Fruit fly (Drosophila melanogaster) whole organism, embryonic: ENCODE data around the gene CG31174.

Source experiments
- Ada2b ChIP-seq: fragments of 200-800 bp; sonication (Bioruptor generic); IDR thresholded peaks from 2 replicates; pipeline ENCODE4 v1.3.6; 2022; ENCODE audit warnings: missing biosample characterization, missing genetic modification characterization
- Bdp1 ChIP-seq: fragments of 200-800 bp; sonication (Bioruptor generic); optimal IDR thresholded peaks from 3 replicates; lab custom pipeline; 2016; ENCODE audit warnings: missing biosample characterization, missing genetic modification characterization
- C15 ChIP-seq: fragments of 200-800 bp; sonication (Bioruptor generic); IDR thresholded peaks from 3 replicates; pipeline ENCODE4 v1.3.6; 2022; ENCODE audit warnings: missing biosample characterization, missing genetic modification characterization
- CG10209 ChIP-seq: fragments of 200-800 bp; sonication (Bioruptor generic); optimal IDR thresholded peaks from 3 replicates; lab custom pipeline; 2017; ENCODE audit warnings: missing biosample characterization, mild to moderate bottlenecking, missing genetic modification characterization, missing genetic modification reagents
- CG11560 ChIP-seq: fragments of 200-800 bp; sonication (Bioruptor generic); IDR thresholded peaks from 3 replicates; pipeline ENCODE4 v1.3.6; 2022; ENCODE audit warnings: missing biosample characterization, missing genetic modification characterization
- CG12071 ChIP-seq: fragments of 200-800 bp; sonication (Bioruptor generic); optimal IDR thresholded peaks from 3 replicates; lab custom pipeline; 2018; ENCODE audit warnings: missing biosample characterization, mild to moderate bottlenecking, missing genetic modification characterization
- CG12236 ChIP-seq: fragments of 200-800 bp; sonication (Bioruptor generic); optimal IDR thresholded peaks from 2 replicates; lab custom pipeline; 2016; ENCODE audit warnings: missing biosample characterization, missing genetic modification characterization
- CG12391 ChIP-seq: fragments of 200-800 bp; sonication (Bioruptor generic); optimal IDR thresholded peaks from 3 replicates; lab custom pipeline; 2018; ENCODE audit warnings: missing biosample characterization, mild to moderate bottlenecking, missing genetic modification characterization, moderate library complexity
- CG12659 ChIP-seq: fragments of 200-800 bp; sonication (Bioruptor generic); optimal IDR thresholded peaks from 3 replicates; lab custom pipeline; 2017; ENCODE audit warnings: mild to moderate bottlenecking, missing biosample characterization, missing genetic modification reagents, missing genetic modification characterization
- CG13287 ChIP-seq: fragments of 200-800 bp; sonication (Bioruptor generic); IDR thresholded peaks from 2 replicates; pipeline ENCODE4 v1.3.6; 2022; ENCODE audit warnings: missing biosample characterization, missing genetic modification characterization; ENCODE audit not compliant: partially characterized antibody
- CG13775 ChIP-seq: fragments of 200-800 bp; sonication (Bioruptor generic); optimal IDR thresholded peaks from 3 replicates; lab custom pipeline; 2017; ENCODE audit warnings: missing biosample characterization, mild to moderate bottlenecking, missing genetic modification characterization
- CG14441 ChIP-seq: fragments of 200-800 bp; sonication (Bioruptor generic); IDR thresholded peaks from 2 replicates; pipeline ENCODE4 v1.3.6; 2022; ENCODE audit warnings: missing biosample characterization, missing genetic modification characterization
- CG14667 ChIP-seq: fragments of 200-800 bp; sonication (Bioruptor generic); IDR thresholded peaks from 2 replicates; pipeline ENCODE4 v1.3.6; 2022; ENCODE audit warnings: missing biosample characterization, missing genetic modification characterization
- CG14710 ChIP-seq: fragments of 200-800 bp; sonication (Bioruptor generic); optimal IDR thresholded peaks from 3 replicates; lab custom pipeline; 2019; ENCODE audit warnings: missing biosample characterization, mild to moderate bottlenecking, missing genetic modification characterization, moderate library complexity
- CG15696 ChIP-seq: fragments of 200-800 bp; sonication (Bioruptor generic); optimal IDR thresholded peaks from 2 replicates; lab custom pipeline; 2019; ENCODE audit warnings: missing biosample characterization, mild to moderate bottlenecking, missing genetic modification characterization, moderate library complexity
- CG17385 ChIP-seq: fragments of 200-800 bp; sonication (Bioruptor generic); optimal IDR thresholded peaks from 3 replicates; lab custom pipeline; 2018; ENCODE audit warnings: missing biosample characterization, mild to moderate bottlenecking, missing genetic modification characterization
- CG17912 ChIP-seq: fragments of 200-800 bp; sonication (Bioruptor generic); optimal IDR thresholded peaks from 2 replicates; lab custom pipeline; 2018; ENCODE audit warnings: missing biosample characterization, mild to moderate bottlenecking, missing genetic modification characterization
- CG18764 ChIP-seq: fragments of 200-800 bp; sonication (Bioruptor generic); optimal IDR thresholded peaks from 3 replicates; lab custom pipeline; 2016; ENCODE audit warnings: missing biosample characterization, missing genetic modification characterization
- CG2116 ChIP-seq: fragments of 200-800 bp; sonication (Bioruptor generic); optimal IDR thresholded peaks from 3 replicates; lab custom pipeline; 2018; ENCODE audit warnings: missing biosample characterization, mild to moderate bottlenecking, missing genetic modification characterization
- CG2712 ChIP-seq: fragments of 200-800 bp; optimal IDR thresholded peaks from 3 replicates; lab custom pipeline; 2019; ENCODE audit warnings: missing biosample characterization, mild to moderate bottlenecking, missing genetic modification characterization, moderate library complexity
- CG30403 ChIP-seq: fragments of 200-800 bp; sonication (Bioruptor generic); optimal IDR thresholded peaks from 3 replicates; lab custom pipeline; 2016; ENCODE audit warnings: missing biosample characterization, missing genetic modification characterization
- CG3281 ChIP-seq: fragments of 200-800 bp; sonication (Bioruptor generic); optimal IDR thresholded peaks from 3 replicates; lab custom pipeline; 2017; ENCODE audit warnings: missing biosample characterization, mild to moderate bottlenecking, missing genetic modification characterization
- CG34224 ChIP-seq: fragments of 200-800 bp; sonication (Bioruptor generic); IDR thresholded peaks from 3 replicates; pipeline ENCODE4 v1.3.6; 2022; ENCODE audit warnings: missing biosample characterization, missing genetic modification characterization; ENCODE audit not compliant: partially characterized antibody
- CG4424 ChIP-seq: fragments of 200-800 bp; sonication (Bioruptor generic); optimal IDR thresholded peaks from 3 replicates; lab custom pipeline; 2016; ENCODE audit warnings: missing biosample characterization, missing genetic modification characterization
- CG6791 ChIP-seq: fragments of 200-800 bp; sonication (Bioruptor generic); IDR thresholded peaks from 3 replicates; pipeline ENCODE4 v1.3.6; 2022; ENCODE audit warnings: missing biosample characterization, missing genetic modification characterization; ENCODE audit not compliant: partially characterized antibody
- CG7786 ChIP-seq: fragments of 200-800 bp; sonication (Bioruptor generic); optimal IDR thresholded peaks from 2 replicates; lab custom pipeline; 2016; ENCODE audit warnings: missing biosample characterization, missing genetic modification characterization
- CG9797 ChIP-seq: fragments of 200-800 bp; sonication (Bioruptor generic); optimal IDR thresholded peaks from 3 replicates; lab custom pipeline; 2018; ENCODE audit warnings: missing biosample characterization, mild to moderate bottlenecking, missing genetic modification characterization
- Eip74EF ChIP-seq, 2 experiments: fragments of 200-800 bp in 1 of 2; fragments of >200 bp in 1 of 2; sonication (Bioruptor generic) in 1 of 2; optimal IDR thresholded peaks; 2 replicates each; lab custom pipeline; 2017 to 2019; ENCODE audit warnings: missing biosample characterization in 2 of 2, missing genetic modification characterization in 2 of 2, mild to moderate bottlenecking in 1 of 2, moderate library complexity in 1 of 2
- Ets65A ChIP-seq: fragments of 200-800 bp; sonication (Bioruptor generic); peaks from one replicate; lab custom pipeline; 2016; ENCODE audit warnings: missing biosample characterization, missing genetic modification characterization
- HLH4C ChIP-seq: fragments of 200-800 bp; sonication (Bioruptor generic); IDR thresholded peaks from 3 replicates; pipeline ENCODE4 v1.3.6; 2022; ENCODE audit warnings: missing biosample characterization, missing genetic modification characterization; ENCODE audit not compliant: partially characterized antibody
- HLH54F ChIP-seq: fragments of 200-800 bp; sonication (Bioruptor generic); optimal IDR thresholded peaks from 3 replicates; lab custom pipeline; 2016; ENCODE audit warnings: missing biosample characterization, missing genetic modification characterization
- HLHmδ ChIP-seq: fragments of 200-800 bp; sonication (Bioruptor generic); optimal IDR thresholded peaks from 2 replicates; lab custom pipeline; 2018; ENCODE audit warnings: missing biosample characterization, mild to moderate bottlenecking, missing genetic modification characterization, moderate library complexity
- Poxn ChIP-seq: fragments of 200-800 bp; sonication (Bioruptor generic); IDR thresholded peaks from 2 replicates; pipeline ENCODE4 v1.3.6; 2022; ENCODE audit warnings: missing biosample characterization, missing genetic modification characterization
- Usf ChIP-seq: fragments of 200-800 bp; sonication (Bioruptor generic); optimal IDR thresholded peaks from 2 replicates; lab custom pipeline; 2017; ENCODE audit warnings: missing genotype, missing biosample characterization, missing genetic modification characterization
- ap ChIP-seq: fragments of 200-800 bp; sonication (Bioruptor generic); IDR thresholded peaks from 2 replicates; pipeline ENCODE4 v1.3.6; 2022; ENCODE audit warnings: missing biosample characterization, missing genetic modification characterization
- dmrt11E ChIP-seq: fragments of 200-800 bp; sonication (Bioruptor generic); optimal IDR thresholded peaks from 3 replicates; lab custom pipeline; 2018; ENCODE audit warnings: missing biosample characterization, mild to moderate bottlenecking, missing genetic modification characterization, moderate library complexity
- fd64A ChIP-seq: fragments of 200-800 bp; sonication (Bioruptor generic); optimal IDR thresholded peaks from 3 replicates; lab custom pipeline; 2018; ENCODE audit warnings: missing biosample characterization, mild to moderate bottlenecking, missing genetic modification characterization
- gcm ChIP-seq: fragments of 200-800 bp; sonication (Bioruptor generic); optimal IDR thresholded peaks from 2 replicates; lab custom pipeline; 2019; ENCODE audit warnings: missing biosample characterization, mild to moderate bottlenecking, missing genetic modification characterization, moderate library complexity
- ham ChIP-seq: fragments of 200-800 bp; sonication (Bioruptor generic); IDR thresholded peaks from 2 replicates; pipeline ENCODE4 v1.3.6; 2022; ENCODE audit warnings: missing biosample characterization, missing genetic modification characterization
- hbn ChIP-seq: fragments of 200-800 bp; sonication (Bioruptor generic); IDR thresholded peaks from 2 replicates; pipeline ENCODE4 v1.3.6; 2022; ENCODE audit warnings: missing biosample characterization, missing genetic modification characterization; ENCODE audit not compliant: partially characterized antibody
- kni ChIP-seq: fragments of 200-800 bp; sonication (Bioruptor generic); optimal IDR thresholded peaks from 3 replicates; lab custom pipeline; 2017; ENCODE audit warnings: mild to moderate bottlenecking, missing biosample characterization, missing genetic modification reagents, missing genetic modification characterization
- oc ChIP-seq: fragments of 200-800 bp; sonication (Bioruptor generic); optimal IDR thresholded peaks from 2 replicates; lab custom pipeline; 2018; ENCODE audit warnings: missing biosample characterization, mild to moderate bottlenecking, missing genetic modification characterization, moderate library complexity
- pfk ChIP-seq: fragments of 200-800 bp; sonication (Bioruptor generic); optimal IDR thresholded peaks from 2 replicates; lab custom pipeline; 2018; ENCODE audit warnings: missing biosample characterization, mild to moderate bottlenecking, missing genetic modification characterization, moderate library complexity
- pum ChIP-seq: fragments of 200-800 bp; sonication (Bioruptor generic); optimal IDR thresholded peaks from 2 replicates; lab custom pipeline; 2016; ENCODE audit warnings: missing biosample characterization, missing genetic modification characterization
- sens ChIP-seq: fragments of 200-800 bp; sonication (Bioruptor generic); peaks from one replicate; lab custom pipeline; 2016; ENCODE audit warnings: missing biosample characterization, missing genetic modification characterization
- sisA ChIP-seq: fragments of 200-800 bp; sonication (Bioruptor generic); IDR thresholded peaks from 2 replicates; pipeline ENCODE4 v1.3.6; 2022; ENCODE audit warnings: missing biosample characterization, missing genetic modification characterization
- tgo ChIP-seq: fragments of 200-800 bp; sonication (Bioruptor generic); IDR thresholded peaks from 3 replicates; pipeline ENCODE4 v1.3.6; 2022; ENCODE audit warnings: missing biosample characterization, missing genetic modification characterization
- trh ChIP-seq: fragments of 200-800 bp; sonication (Bioruptor generic); optimal IDR thresholded peaks from 2 replicates; lab custom pipeline; 2016; ENCODE audit warnings: missing biosample characterization, missing genetic modification characterization
- wdn ChIP-seq: fragments of 200-800 bp; sonication (Bioruptor generic); IDR thresholded peaks from 2 replicates; pipeline ENCODE4 v1.3.6; 2022; ENCODE audit warnings: missing biosample characterization, missing genetic modification characterization
- wor ChIP-seq: fragments of 200-800 bp; sonication (Bioruptor generic); IDR thresholded peaks from 2 replicates; pipeline ENCODE4 v1.3.6; 2022; ENCODE audit warnings: missing biosample characterization, missing genetic modification characterization

CG31174 gene

DNA sequence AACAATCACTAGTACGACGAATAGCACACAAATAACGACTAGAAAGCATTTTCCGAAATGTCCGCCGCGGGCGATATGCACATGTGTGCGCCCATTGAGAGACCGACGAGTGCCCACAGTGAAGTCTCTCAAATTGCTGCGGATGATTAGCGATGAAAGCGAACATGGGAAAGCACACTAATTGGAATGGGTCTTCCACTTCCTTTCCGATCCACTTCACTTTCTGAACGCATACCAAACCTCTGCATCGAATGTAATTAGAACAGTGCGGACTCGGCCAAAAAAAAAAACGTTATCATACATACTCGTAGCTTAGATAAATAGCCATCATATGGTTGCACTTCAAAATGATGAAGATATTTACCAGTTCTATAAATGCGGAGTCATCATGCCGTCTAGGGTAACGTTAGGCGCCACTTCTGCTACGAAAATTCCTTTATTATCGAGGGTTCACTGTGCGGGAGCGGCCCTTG lies 19.3 kb downstream of the CG31174 start (continued):
- TF ChIP-seq oc (tag; lab: Kevin White, UChicago) (peak; percentile 24), tgo (GFP tag; lab: Robert Waterston, UW) (no peak), CG18764 (GFP tag; lab: Kevin White, UChicago) (no peak), CG14710 (peak; percentile 31), CG9797 (GFP tag; lab: Kevin White, UChicago) (no peak), Ada2b (GFP tag; lab: Robert Waterston, UW) (0 out of 2 replicates have a peak, but pooled peaks have one; percentile 18), CG13287 (GFP tag; lab: Robert Waterston, UW) (no peak), HLH54F (GFP tag; lab: Kevin White, UChicago) (peak; percentile 37), Usf (GFP tag; lab: Kevin White, UChicago) (peak; percentile 23), HLHmδ (no peak), CG34224 (GFP tag; lab: Robert Waterston, UW) (no peak), sisA (GFP tag; lab: Robert Waterston, UW) (0 out of 2 replicates have a peak, but pooled peaks have one; percentile 26), CG6791 (no peak), CG2116 (GFP tag; lab: Kevin White, UChicago) (peak; percentile 10), gcm (GFP tag; lab: Kevin White, UChicago) (no peak), CG4424 (GFP tag; lab: Kevin White, UChicago) (peak; percentile 11), Ets65A (peak; percentile 89), HLH4C (GFP tag; lab: Robert Waterston, UW) (no peak), CG14667 (GFP tag; lab: Robert Waterston, UW) (no peak), CG12071 (GFP tag; lab: Kevin White, UChicago) (no peak), CG15696 (tag; lab: Kevin White, UChicago) (peak; percentile 30), hbn (GFP tag; lab: Robert Waterston, UW) (no peak), sens (GFP tag; lab: Kevin White, UChicago) (peak; percentile 93), kni (peak; percentile 30), CG7786 (GFP tag; lab: Kevin White, UChicago) (peak; percentile 23), ham (GFP tag; lab: Robert Waterston, UW) (no peak), fd64A (GFP tag; lab: Kevin White, UChicago) (peak; percentile 22), ap (GFP tag; lab: Robert Waterston, UW) (0 out of 2 replicates have a peak, but pooled peaks have one; percentile 12), CG10209 (GFP tag; lab: Kevin White, UChicago) (peak; percentile 50), CG14441 (GFP tag; lab: Robert Waterston, UW) (no peak), Eip74EF (GFP tag; optimal IDR thresholded peaks at IDR 0.05; lab: Kevin White, UChicago) (no peak), CG3281 (no peak), CG12391 (tag; lab: Kevin White, UChicago) (peak; percentile 61), pfk (GFP tag; lab: Kevin White, UChicago) (no peak), CG13775 (GFP tag; lab: Kevin White, UChicago) (peak; percentile 35), dmrt11E (tag; lab: Kevin White, UChicago) (peak; percentile 54), wdn (no peak), CG11560 (tag; lab: Robert Waterston, UW) (no peak), wor (GFP tag; lab: Robert Waterston, UW) (no peak), CG30403 (GFP tag; lab: Kevin White, UChicago) (peak; percentile 7), CG17385 (GFP tag; lab: Kevin White, UChicago) (peak; percentile 57), C15 (GFP tag; lab: Robert Waterston, UW) (no peak), pum (GFP tag; lab: Kevin White, UChicago) (peak; percentile 55), CG12236 (GFP tag; lab: Kevin White, UChicago) (no peak), CG17912 (GFP tag; lab: Kevin White, UChicago) (no peak), CG12659 (GFP tag; lab: Kevin White, UChicago) (peak; percentile 36), Bdp1 (GFP tag; lab: Kevin White, UChicago) (no peak), trh (GFP tag; lab: Kevin White, UChicago) (no peak), Poxn (GFP tag; lab: Robert Waterston, UW) (no peak), CG2712 (tag; lab: Kevin White, UChicago) (peak; percentile 52)
